Worm (Caenorhabditis elegans) whole organism, L4/young adult: ENCODE measurements around the gene F21C10.5.

Experiments
- dao-5 ChIP-seq: sonication (generic microtip); optimal IDR thresholded peaks from 2 replicates; lab custom pipeline; 2016; ENCODE audit warnings: missing genotype, missing genetic modification characterization, moderate library complexity, missing compliant biosample characterization
- him-1 ChIP-seq: sonication (generic microtip); optimal IDR thresholded peaks from 2 replicates; lab custom pipeline; 2016; ENCODE audit warnings: missing genotype, missing genetic modification reagents, missing genetic modification characterization, missing compliant biosample characterization

- TF ChIP-seq him-1 (tag; lab: Kevin White, UChicago) (no peak), dao-5 (no peak)
Measured at ce11 chrV:9172989-9173388, 47.5 kb downstream of the F21C10.5 start, which contains the start of gene gad-3.
